Fruit fly (Drosophila melanogaster) Kc167 (cell line): ENCODE results near the gene CG12241.

Source experiments
- Myc ChIP-seq: fragments of >200 bp; optimal IDR thresholded peaks from 2 replicates; lab custom pipeline; 2017; ENCODE audit warnings: missing external identifiers
- Sin3A ChIP-seq: fragments of >200 bp; optimal IDR thresholded peaks from 2 replicates; lab custom pipeline; 2018; ENCODE audit warnings: missing external identifiers
- h ChIP-seq: fragments of >200 bp; optimal IDR thresholded peaks from 3 replicates; lab custom pipeline; 2018; ENCODE audit warnings: missing external identifiers
- insv ChIP-seq: fragments of >200 bp; optimal IDR thresholded peaks from 3 replicates; lab custom pipeline; 2018; ENCODE audit warnings: missing external identifiers
- psq ChIP-seq: fragments of >200 bp; optimal IDR thresholded peaks from 2 replicates; lab custom pipeline; 2017; ENCODE audit warnings: missing external identifiers
- ttk ChIP-seq: sonication (Bioruptor generic); optimal IDR thresholded peaks from 2 replicates; lab custom pipeline; 2017; ENCODE audit warnings: missing external identifiers

Gene CG12241

dm6 chr3R:15218824-15219576 lies at the start of gene CG12241, which contains the start of gene SIDL:
Gene CG12241 (plus strand): TSS chr3R:15219256.
Gene SIDL (minus strand): TSS chr3R:15218874.
- no peak for TF ChIP-seq ttk (lab: Kevin White, UChicago)
- TF ChIP-seq Myc (lab: Kevin White, UChicago): no peak
- no peak for TF ChIP-seq insv (lab: Kevin White, UChicago)

dm6 chr3R:15177230-15177629 lies 41.8 kb upstream of the CG12241 start:
- no peak for TF ChIP-seq h

- TF ChIP-seq h (no peak), psq (lab: Kevin White, UChicago) (no peak), insv (lab: Kevin White, UChicago) (no peak), Sin3A (lab: Kevin White, UChicago) (no peak), ttk (lab: Kevin White, UChicago) (no peak), Myc (lab: Kevin White, UChicago) (no peak)
Observed at dm6 chr3R:15181467-15181866, 37.6 kb upstream of the CG12241 start, which contains the start of gene Mf. Gene Mf (minus strand): TSS chr3R:15181510.

dm6 chr3R:15196134-15197034 lies 22.7 kb upstream of the CG12241 start, which contains the start of the genes Kpc1 and CG42542:
Gene Kpc1 (minus strand): TSS chr3R:15196210.
Gene CG42542 (plus strand): TSS chr3R:15196598.
- TF ChIP-seq ttk (lab: Kevin White, UChicago): no peak
- TF ChIP-seq Myc (lab: Kevin White, UChicago): no peak
- no peak for TF ChIP-seq Sin3A (lab: Kevin White, UChicago)
- TF ChIP-seq psq (lab: Kevin White, UChicago): no peak
- TF ChIP-seq h: no peak
- TF ChIP-seq insv (lab: Kevin White, UChicago): no peak

dm6 chr3R:15197373-15197772 lies 21.7 kb upstream of the CG12241 start:
- TF ChIP-seq insv (lab: Kevin White, UChicago) (no peak), psq (lab: Kevin White, UChicago) (no peak), ttk (lab: Kevin White, UChicago) (no peak), h (no peak), Myc (lab: Kevin White, UChicago) (no peak), Sin3A (lab: Kevin White, UChicago) (no peak)

- TF ChIP-seq insv (lab: Kevin White, UChicago) (no peak), ttk (lab: Kevin White, UChicago) (no peak), psq (lab: Kevin White, UChicago) (no peak), Sin3A (lab: Kevin White, UChicago) (no peak), h (no peak), Myc (lab: Kevin White, UChicago) (no peak)
Observed at dm6 chr3R:15198052-15198793, 20.8 kb upstream of the CG12241 start.

- no peak for TF ChIP-seq ttk (lab: Kevin White, UChicago)
- TF ChIP-seq Myc (lab: Kevin White, UChicago): no peak
- TF ChIP-seq Sin3A (lab: Kevin White, UChicago): no peak
- no peak for TF ChIP-seq psq (lab: Kevin White, UChicago)
- no peak for TF ChIP-seq insv (lab: Kevin White, UChicago)
- no peak for TF ChIP-seq h
Observed at dm6 chr3R:15205223-15205622, 13.8 kb upstream of the CG12241 start.

- TF ChIP-seq insv (lab: Kevin White, UChicago) (no peak), Sin3A (lab: Kevin White, UChicago) (no peak), Myc (lab: Kevin White, UChicago) (no peak), psq (lab: Kevin White, UChicago) (no peak), ttk (lab: Kevin White, UChicago) (no peak), h (no peak)
Observed at dm6 chr3R:15206273-15206672, 12.8 kb upstream of the CG12241 start, which contains the start of gene Spn88Ea. Gene Spn88Ea (minus strand): TSS chr3R:15206447.

dm6 chr3R:15208712-15209499 lies 10.2 kb upstream of the CG12241 start, which contains the start of the genes Spn88Eb and Mau2:
Gene Spn88Eb (minus strand): TSS chr3R:15208762.
Gene Mau2 (plus strand): TSS chr3R:15209204.
- TF ChIP-seq insv (lab: Kevin White, UChicago): no peak
- TF ChIP-seq ttk (lab: Kevin White, UChicago): no peak
- no peak for TF ChIP-seq Myc (lab: Kevin White, UChicago)
- no peak for TF ChIP-seq Sin3A (lab: Kevin White, UChicago)
- no peak for TF ChIP-seq psq (lab: Kevin White, UChicago)
- TF ChIP-seq h: no peak

- no peak for TF ChIP-seq ttk (lab: Kevin White, UChicago)
- TF ChIP-seq Sin3A (lab: Kevin White, UChicago): no peak
- TF ChIP-seq insv (lab: Kevin White, UChicago): no peak
- TF ChIP-seq h: no peak
- no peak for TF ChIP-seq Myc (lab: Kevin White, UChicago)
- TF ChIP-seq psq (lab: Kevin White, UChicago): no peak
Observed at dm6 chr3R:15213362-15213989, 5.6 kb upstream of the CG12241 start, which contains the start of the genes CG6654 and CG4210. Gene CG6654 (minus strand): TSS chr3R:15213658. Gene CG4210 (plus strand): TSS chr3R:15213974.
